Fruit fly (Drosophila melanogaster): ENCODE results near the gene msl-1.

The msl-1 gene

dm6 chr2L:18653328-18653675 is 35.3 kb downstream of the msl-1 start:
- no peak for TF ChIP-seq psq (optimal IDR thresholded peaks at IDR 0.05)
- TF ChIP-seq pan (optimal IDR thresholded peaks at IDR 0.05): peak; percentile 80

- TF ChIP-seq usp (GFP tag; optimal IDR thresholded peaks at IDR 0.05) (no peak), CG8478 (optimal IDR thresholded peaks at IDR 0.05) (no peak), EcR (GFP tag; optimal IDR thresholded peaks at IDR 0.05) (no peak), psq (optimal IDR thresholded peaks at IDR 0.05) (no peak), Dll (optimal IDR thresholded peaks at IDR 0.05) (no peak), pan (optimal IDR thresholded peaks at IDR 0.05) (no peak)
Measured at dm6 chr2L:18652663-18653327, 35.8 kb downstream of the msl-1 start, which contains the start of gene Cyp310a1. TSS of gene Cyp310a1 (minus strand) at chr2L:18653010.

dm6 chr2L:18647857-18648652 is 40.5 kb downstream of the msl-1 start:
- TF ChIP-seq Dll (optimal IDR thresholded peaks at IDR 0.05) (no peak), psq (optimal IDR thresholded peaks at IDR 0.05) (no peak), CG8478 (optimal IDR thresholded peaks at IDR 0.05) (no peak), usp (GFP tag; optimal IDR thresholded peaks at IDR 0.05) (no peak), EcR (GFP tag; optimal IDR thresholded peaks at IDR 0.05) (no peak), pan (optimal IDR thresholded peaks at IDR 0.05) (no peak)

- no peak for TF ChIP-seq EcR (GFP tag; optimal IDR thresholded peaks at IDR 0.05)
- TF ChIP-seq pan (optimal IDR thresholded peaks at IDR 0.05): peak; percentile 63
Measured at dm6 chr2L:18645468-18645867, 43.1 kb downstream of the msl-1 start.

DNA sequence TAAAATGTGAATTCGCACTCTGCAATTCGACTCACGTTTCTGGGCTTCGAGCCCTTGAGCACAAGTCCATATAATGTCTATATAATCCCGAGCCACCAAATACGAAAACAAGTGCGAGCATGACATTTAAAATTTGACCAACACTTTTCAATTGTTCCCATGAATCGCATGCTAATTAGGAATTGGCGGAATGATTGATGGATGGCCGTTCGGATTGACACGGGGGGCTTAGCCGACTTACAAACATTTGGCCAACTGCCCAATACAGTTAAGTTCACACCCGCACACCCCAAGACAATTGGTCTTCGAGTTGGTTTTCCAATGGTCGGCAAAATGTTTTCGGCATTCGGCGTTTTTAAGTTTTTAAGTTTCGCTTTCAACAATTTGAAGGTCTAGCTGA is 47.5 kb downstream of the msl-1 start:
- TF ChIP-seq CG8478 (optimal IDR thresholded peaks at IDR 0.05): no peak
- TF ChIP-seq pan (optimal IDR thresholded peaks at IDR 0.05): no peak
- no peak for TF ChIP-seq usp (GFP tag; optimal IDR thresholded peaks at IDR 0.05)
- TF ChIP-seq psq (optimal IDR thresholded peaks at IDR 0.05): no peak
- no peak for TF ChIP-seq EcR (GFP tag; optimal IDR thresholded peaks at IDR 0.05)
- no peak for TF ChIP-seq Dll (optimal IDR thresholded peaks at IDR 0.05)

dm6 chr2L:18638945-18639344 is 49.7 kb downstream of the msl-1 start:
- no peak for TF ChIP-seq psq (optimal IDR thresholded peaks at IDR 0.05)
- no peak for TF ChIP-seq usp (GFP tag; optimal IDR thresholded peaks at IDR 0.05)
- TF ChIP-seq EcR (GFP tag; optimal IDR thresholded peaks at IDR 0.05): no peak
- TF ChIP-seq CG8478 (optimal IDR thresholded peaks at IDR 0.05): no peak
- TF ChIP-seq pan (optimal IDR thresholded peaks at IDR 0.05): no peak
- no peak for TF ChIP-seq Dll (optimal IDR thresholded peaks at IDR 0.05)
